Fruit fly (Drosophila melanogaster) whole organism, wandering third instar larva: ENCODE measurements around the gene RpL7-like.

ENCODE experiments used
- Abd-B ChIP-seq: fragments of >200 bp; optimal IDR thresholded peaks from 2 replicates; lab custom pipeline; 2017; ENCODE audit warnings: missing biosample characterization, missing genetic modification characterization
- CG32264 ChIP-seq: fragments of 200-800 bp; sonication (Bioruptor generic); optimal IDR thresholded peaks from 2 replicates; lab custom pipeline; 2016; ENCODE audit warnings: missing biosample characterization, missing genetic modification characterization
- CG9705 ChIP-seq: fragments of 200-800 bp; sonication (Bioruptor generic); optimal IDR thresholded peaks from 2 replicates; lab custom pipeline; 2018; ENCODE audit warnings: missing biosample characterization, mild to moderate bottlenecking, missing genetic modification characterization
- CrebA ChIP-seq: fragments of 200-800 bp; sonication (Bioruptor generic); optimal IDR thresholded peaks from 2 replicates; lab custom pipeline; 2016; ENCODE audit warnings: missing biosample characterization, mild to moderate bottlenecking, missing genetic modification characterization, borderline replicate concordance
- Dfd ChIP-seq: fragments of >200 bp; optimal IDR thresholded peaks from 2 replicates; lab custom pipeline; 2017; ENCODE audit warnings: missing biosample characterization, missing genetic modification characterization
- Dif ChIP-seq: fragments of 200-275, 200-300 bp; sonication (Bioruptor generic); optimal IDR thresholded peaks from 2 replicates; lab custom pipeline; 2018; ENCODE audit warnings: missing biosample characterization, missing genetic modification characterization; ENCODE audit not compliant: partially characterized antibody
- GATAd ChIP-seq: sonication (Bioruptor generic); optimal IDR thresholded peaks from 2 replicates; lab custom pipeline; 2016; ENCODE audit warnings: missing biosample characterization, missing genetic modification characterization
- HLH106 ChIP-seq: fragments of 200-800 bp; optimal IDR thresholded peaks from 3 replicates; lab custom pipeline; 2019; ENCODE audit warnings: missing biosample characterization, mild to moderate bottlenecking, missing genetic modification characterization, moderate library complexity
- Hnf4 ChIP-seq: fragments of 200-800 bp; sonication (Bioruptor generic); optimal IDR thresholded peaks from 2 replicates; lab custom pipeline; 2016; ENCODE audit warnings: missing biosample characterization, mild to moderate bottlenecking, missing genetic modification characterization
- Hr78 ChIP-seq: fragments of >200 bp; optimal IDR thresholded peaks from 2 replicates; lab custom pipeline; 2017; ENCODE audit warnings: missing biosample characterization, missing genetic modification characterization
- Hr83 ChIP-seq: fragments of 200-300 bp; sonication (Bioruptor generic); optimal IDR thresholded peaks from 2 replicates; lab custom pipeline; 2016; ENCODE audit warnings: missing biosample characterization, mild to moderate bottlenecking, missing genetic modification characterization, moderate library complexity; ENCODE audit not compliant: poor library complexity, severe bottlenecking
- Jra ChIP-seq: sonication (Bioruptor generic); optimal IDR thresholded peaks from 2 replicates; lab custom pipeline; 2016; ENCODE audit warnings: missing biosample characterization, missing genetic modification characterization
- Mio ChIP-seq: sonication (Bioruptor generic); optimal IDR thresholded peaks from 2 replicates; lab custom pipeline; 2016; ENCODE audit warnings: missing biosample characterization, missing genetic modification characterization
- Myc ChIP-seq: fragments of >200 bp; optimal IDR thresholded peaks from 2 replicates; lab custom pipeline; 2017
- N ChIP-seq: fragments of >200 bp; optimal IDR thresholded peaks from 2 replicates; lab custom pipeline; 2018; ENCODE audit warnings: missing biosample characterization, missing external identifiers, missing genetic modification characterization
- OdsH ChIP-seq: fragments of 200-800 bp; sonication (Bioruptor generic); optimal IDR thresholded peaks from 2 replicates; lab custom pipeline; 2016; ENCODE audit warnings: missing biosample characterization, mild to moderate bottlenecking, missing genetic modification characterization
- Rel ChIP-seq, 2 experiments: fragments of 200-800 bp; sonication (Bioruptor generic) in 1 of 2; optimal IDR thresholded peaks; 2 replicates in 1 of 2; 3 replicates in 1 of 2; lab custom pipeline; 2016 to 2019; ENCODE audit warnings: mild to moderate bottlenecking in 2 of 2, missing biosample characterization in 2 of 2, missing genetic modification characterization in 2 of 2, moderate library complexity in 1 of 2
- Sp1 ChIP-seq: fragments of 200-800 bp; sonication (Bioruptor generic); optimal IDR thresholded peaks from 3 replicates; lab custom pipeline; 2019; ENCODE audit warnings: missing biosample characterization, mild to moderate bottlenecking, missing genetic modification characterization, moderate library complexity
- Vsx2 ChIP-seq: fragments of 200-300, 225-300 bp; sonication (Bioruptor generic); optimal IDR thresholded peaks from 2 replicates; lab custom pipeline; 2018; ENCODE audit warnings: missing biosample characterization, missing genetic modification characterization; ENCODE audit not compliant: partially characterized antibody
- br ChIP-seq: fragments of 200-800 bp; sonication (Bioruptor generic); optimal IDR thresholded peaks from 2 replicates; lab custom pipeline; 2016; ENCODE audit warnings: missing biosample characterization, missing genetic modification characterization
- brk ChIP-seq: fragments of 200-800 bp; sonication (Bioruptor generic); optimal IDR thresholded peaks from 2 replicates; lab custom pipeline; 2016; ENCODE audit warnings: missing biosample characterization, mild to moderate bottlenecking, missing genetic modification characterization
- dl ChIP-seq, 2 experiments: fragments of 175-275, 200-275 bp in 1 of 2; fragments of 200-275 bp in 1 of 2; sonication (Bioruptor generic); optimal IDR thresholded peaks; lab custom pipeline; 2018; ENCODE audit warnings: mild to moderate bottlenecking in 2 of 2, missing biosample characterization in 2 of 2, missing genetic modification characterization in 2 of 2, moderate library complexity in 2 of 2; ENCODE audit not compliant: partially characterized antibody in 2 of 2, insufficient read depth in 1 of 2
- dmrt93B ChIP-seq: fragments of 200-800 bp; sonication (Bioruptor generic); optimal IDR thresholded peaks from 2 replicates; lab custom pipeline; 2018; ENCODE audit warnings: missing biosample characterization, mild to moderate bottlenecking, missing genetic modification characterization
- dsf ChIP-seq: sonication (Bioruptor generic); optimal IDR thresholded peaks from 2 replicates; lab custom pipeline; 2016; ENCODE audit warnings: missing biosample characterization, missing genetic modification characterization, borderline replicate concordance
- ey ChIP-seq: fragments of 200-800 bp; sonication (Bioruptor generic); optimal IDR thresholded peaks from 2 replicates; lab custom pipeline; 2016; ENCODE audit warnings: missing biosample characterization, missing genetic modification characterization
- foxo ChIP-seq, 2 experiments: fragments of 200-800 bp; sonication (Bioruptor generic); optimal IDR thresholded peaks; 2 replicates in 1 of 2; 3 replicates in 1 of 2; lab custom pipeline; 2016 to 2017; ENCODE audit warnings: missing biosample characterization in 2 of 2, missing genetic modification characterization in 2 of 2
- fru ChIP-seq: fragments of 200-800 bp; sonication (Bioruptor generic); optimal IDR thresholded peaks from 3 replicates; lab custom pipeline; 2016; ENCODE audit warnings: missing biosample characterization, mild to moderate bottlenecking, missing genetic modification characterization
- h ChIP-seq: fragments of 200-800 bp; sonication (Bioruptor generic); optimal IDR thresholded peaks from 3 replicates; lab custom pipeline; 2016; ENCODE audit warnings: missing biosample characterization, mild to moderate bottlenecking, missing genetic modification characterization
- jim ChIP-seq: fragments of 175-275, 200-325 bp; sonication (Bioruptor generic); optimal IDR thresholded peaks from 2 replicates; lab custom pipeline; 2016; ENCODE audit warnings: missing biosample characterization, mild to moderate bottlenecking, missing genetic modification characterization
- lola ChIP-seq: fragments of >200 bp; optimal IDR thresholded peaks from 2 replicates; lab custom pipeline; 2017; ENCODE audit warnings: missing biosample characterization, missing genetic modification characterization
- pan ChIP-seq: fragments of >200 bp; optimal IDR thresholded peaks from 2 replicates; lab custom pipeline; 2017
- psq ChIP-seq: fragments of 200-800 bp; sonication (Bioruptor generic); optimal IDR thresholded peaks from 3 replicates; lab custom pipeline; 2017; ENCODE audit warnings: missing biosample characterization, mild to moderate bottlenecking, missing genetic modification characterization, moderate library complexity
- rgr ChIP-seq: fragments of 200-800 bp; sonication (Bioruptor generic); optimal IDR thresholded peaks from 3 replicates; lab custom pipeline; 2016; ENCODE audit warnings: missing biosample characterization, mild to moderate bottlenecking, missing genetic modification characterization
- sage ChIP-seq: fragments of 200-800 bp; sonication (Bioruptor generic); optimal IDR thresholded peaks from 2 replicates; lab custom pipeline; 2016; ENCODE audit warnings: missing biosample characterization, mild to moderate bottlenecking, missing genetic modification characterization
- sv ChIP-seq: fragments of 200-800 bp; sonication (Bioruptor generic); optimal IDR thresholded peaks from 3 replicates; lab custom pipeline; 2016; ENCODE audit warnings: missing biosample characterization, missing genetic modification characterization
- tai ChIP-seq: sonication (Bioruptor generic); optimal IDR thresholded peaks from 2 replicates; lab custom pipeline; 2016; ENCODE audit warnings: missing biosample characterization, missing genetic modification characterization
- usp ChIP-seq: fragments of >200 bp; optimal IDR thresholded peaks from 2 replicates; lab custom pipeline; 2017; ENCODE audit warnings: missing biosample characterization, missing genetic modification characterization
- woc ChIP-seq: sonication (Bioruptor generic); optimal IDR thresholded peaks from 2 replicates; lab custom pipeline; 2016; ENCODE audit warnings: missing biosample characterization, mild to moderate bottlenecking, missing genetic modification characterization

Gene RpL7-like

DNA sequence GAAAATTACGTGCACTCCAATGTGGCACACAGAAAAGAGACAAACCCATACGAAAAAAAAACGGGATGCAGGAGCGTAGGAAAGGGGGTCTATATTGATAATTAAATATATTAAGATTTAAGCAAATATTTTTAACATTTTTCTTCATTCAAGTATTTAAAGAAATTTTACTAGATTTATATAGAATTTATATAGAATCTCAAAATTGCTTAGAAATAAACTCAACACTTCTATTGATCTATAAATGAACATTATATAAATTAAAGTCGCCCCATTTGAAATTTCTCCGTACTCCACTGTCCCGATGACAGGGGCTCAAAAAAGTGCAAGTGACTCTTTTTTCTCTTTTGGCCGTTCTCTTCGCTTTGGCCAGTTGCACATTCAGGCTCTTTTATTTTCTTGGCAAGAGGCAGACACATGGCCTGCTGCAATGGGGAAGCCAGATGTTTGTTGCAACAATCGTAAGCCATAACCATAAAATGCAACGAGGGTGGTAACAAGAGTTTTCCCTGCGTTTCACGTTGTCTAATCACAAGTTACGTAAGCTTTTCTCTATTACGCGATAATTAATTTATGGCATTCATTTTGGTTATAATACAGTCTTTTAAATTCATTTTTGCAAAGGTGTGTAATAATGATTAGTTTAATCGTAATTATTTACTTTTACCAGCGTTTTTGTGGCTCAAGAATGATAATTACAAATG lies 9.7 kb downstream of the RpL7-like start:
- TF ChIP-seq fru (GFP tag; lab: Kevin White, UChicago) (peak; percentile 81), sv (GFP tag; lab: Kevin White, UChicago) (no peak), CG32264 (GFP tag; lab: Kevin White, UChicago) (no peak), Sp1 (GFP tag; lab: Kevin White, UChicago) (peak; percentile 93), Rel (GFP tag; optimal IDR thresholded peaks at IDR 0.05; lab: Kevin White, UChicago) (no peak), Rel (tag; optimal IDR thresholded peaks at IDR 0.05; lab: Kevin White, UChicago) (peak; percentile 66), rgr (GFP tag; lab: Kevin White, UChicago) (peak; percentile 77), dmrt93B (GFP tag; lab: Kevin White, UChicago) (peak; percentile 66), Dif (GFP tag; lab: Kevin White, UChicago) (peak; percentile 6), jim (no peak), Abd-B (GFP tag; lab: Kevin White, UChicago) (no peak), Mio (GFP tag; lab: Kevin White, UChicago) (no peak), CrebA (GFP tag; lab: Kevin White, UChicago) (no peak), ey (GFP tag; lab: Kevin White, UChicago) (peak; percentile 57), brk (GFP tag; lab: Kevin White, UChicago) (no peak), CG9705 (peak; percentile 56), woc (peak; percentile 20), dsf (GFP tag; lab: Kevin White, UChicago) (no peak), GATAd (GFP tag; lab: Kevin White, UChicago) (no peak), dl (GFP tag; optimal IDR thresholded peaks at IDR 0.05; lab: Kevin White, UChicago; ENCODE audit: insufficient read depth in 1 of 2, partially characterized antibody in 2 of 2) (no peak), HLH106 (peak; percentile 89), psq (peak; percentile 80), Dfd (GFP tag; lab: Kevin White, UChicago) (no peak), foxo (GFP tag; optimal IDR thresholded peaks at IDR 0.05; lab: Kevin White, UChicago) (peak in 1 of 2 experiments; percentile 85), h (GFP tag; lab: Kevin White, UChicago) (peak; percentile 63), Hnf4 (no peak), Jra (GFP tag; lab: Kevin White, UChicago) (no peak), usp (GFP tag; lab: Kevin White, UChicago) (no peak), N (GFP tag; lab: Kevin White, UChicago) (no peak), pan (no peak), OdsH (GFP tag; lab: Kevin White, UChicago) (peak; percentile 79), Vsx2 (no peak), Hr78 (GFP tag; lab: Kevin White, UChicago) (no peak), sage (peak; percentile 61), lola (GFP tag; lab: Kevin White, UChicago) (no peak), Hr83 (GFP tag; lab: Kevin White, UChicago) (no peak), Myc (lab: Kevin White, UChicago) (no peak), br (GFP tag; lab: Kevin White, UChicago) (peak; percentile 29), tai (no peak)

DNA sequence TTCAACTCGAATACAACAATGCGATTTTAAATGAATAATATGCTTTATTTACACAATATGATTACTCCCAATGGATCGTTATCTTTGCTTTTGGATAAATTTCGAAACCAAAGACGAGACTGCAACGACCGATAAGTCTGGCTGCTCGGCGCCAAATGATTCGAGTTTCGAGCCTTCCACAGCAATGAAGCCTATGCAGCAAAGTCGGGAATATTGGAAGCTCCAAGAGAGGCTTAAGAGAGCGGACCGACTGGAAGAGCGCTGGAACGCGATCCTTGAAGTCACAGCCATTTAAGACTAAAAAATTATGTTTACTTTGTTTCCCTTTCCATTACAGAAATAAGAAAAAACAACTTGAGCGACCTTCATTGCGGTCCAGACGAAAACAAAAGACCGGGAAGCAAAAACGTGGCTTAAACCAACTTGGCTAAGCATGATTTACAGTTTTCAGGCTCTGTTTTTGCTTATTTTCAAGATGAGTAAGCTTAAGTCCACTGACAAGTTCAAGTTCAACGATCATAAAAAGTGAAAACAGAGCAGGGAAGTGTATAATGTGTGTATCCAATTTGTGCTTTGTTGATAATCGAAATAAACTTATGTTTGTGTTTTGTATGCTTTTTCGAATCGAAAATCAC lies 10.6 kb downstream of the RpL7-like start, which contains the start of gene firl:
firl (minus strand) TSS at position 159 of the 635 bp plus-strand sequence.
- TF ChIP-seq Dif (GFP tag; lab: Kevin White, UChicago) (peak; percentile 18), jim (no peak), Hnf4 (no peak)
- TF ChIP-seq, all 38 proteins: peak for 1
